Fruit fly (Drosophila melanogaster) whole organism, larva: ENCODE results near the gene CG13390.

Experiments used
- noc ChIP-seq: fragments of 200-800 bp; sonication (Bioruptor generic); optimal IDR thresholded peaks from 3 replicates; lab custom pipeline; 2019; ENCODE audit warnings: missing biosample characterization, mild to moderate bottlenecking, missing genetic modification characterization, moderate library complexity

The CG13390 gene

dm6 chr2L:8326414-8327271 is 50.0 kb downstream of the CG13390 start:
- peak; percentile 13 for TF ChIP-seq noc (tag; lab: Kevin White, UChicago)
